Worm (Caenorhabditis elegans) whole organism, midembryonic: ENCODE measurements around the gene mct-6.
A peak's percentile ranks its signal among the peaks of the same experiment; 100 is the strongest.

ENCODE experiments used
- cog-1 ChIP-seq: sonication (generic microtip); optimal IDR thresholded peaks from 2 replicates; lab custom pipeline; 2016; ENCODE audit warnings: missing genetic modification characterization, missing compliant biosample characterization
- flt-1 ChIP-seq: fragments of 200-800 bp; sonication (Bioruptor generic); IDR thresholded peaks from 2 replicates; pipeline ENCODE4 v1.3.6; 2022; ENCODE audit warnings: missing genetic modification characterization, missing compliant biosample characterization
- klf-2 ChIP-seq: fragments of 200-800 bp; sonication (Bioruptor generic); conservative IDR thresholded peaks from 2 replicates; pipeline ENCODE4 v1.3.6; 2022; ENCODE audit warnings: missing genetic modification reagents, missing genetic modification characterization, missing compliant biosample characterization
- med-1 ChIP-seq: sonication (generic microtip); optimal IDR thresholded peaks from 2 replicates; lab custom pipeline; 2017; ENCODE audit warnings: missing genetic modification characterization, mild to moderate bottlenecking, missing compliant biosample characterization, antibody characterized with exemption, missing genetic modification reagents; ENCODE audit not compliant: insufficient read depth
- ref-1 ChIP-seq: fragments of 200-800 bp; sonication (Bioruptor generic); conservative IDR thresholded peaks from 2 replicates; pipeline ENCODE4 v1.3.6; 2022; ENCODE audit warnings: missing genetic modification reagents, missing genetic modification characterization, missing compliant biosample characterization
- tab-1 ChIP-seq: fragments of 200-800 bp; sonication (Bioruptor generic); IDR thresholded peaks from 2 replicates; pipeline ENCODE4 v1.3.6; 2022; ENCODE audit warnings: missing genetic modification characterization, missing compliant biosample characterization

DNA sequence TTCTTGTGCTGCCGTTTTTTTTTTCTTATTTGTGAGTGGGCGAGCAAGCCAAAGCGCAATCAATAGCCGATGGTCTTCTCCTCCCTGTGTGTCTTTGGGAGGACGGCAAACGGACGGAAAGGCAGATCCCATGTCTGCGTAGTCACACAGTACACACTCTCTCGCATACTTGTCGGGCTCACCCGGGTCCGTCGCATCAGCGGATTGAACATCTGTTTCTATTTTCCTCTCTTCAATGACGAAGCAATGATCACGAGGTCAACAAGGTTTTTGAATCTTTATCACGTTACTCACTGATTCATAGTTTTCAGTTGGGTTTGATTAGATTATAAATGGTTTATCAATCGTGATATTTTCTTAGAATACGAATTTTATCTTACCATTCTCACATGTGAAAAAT lies 45.2 kb upstream of the mct-6 start:
- TF ChIP-seq cog-1 (tag; lab: Kevin White, UChicago) (no peak), tab-1 (GFP tag; lab: Robert Waterston, UW) (no peak), flt-1 (GFP tag; lab: Robert Waterston, UW) (0 out of 2 replicates have a peak, but pooled peaks have one; percentile 36), med-1 (GFP tag; lab: Kevin White, UChicago) (no peak), klf-2 (GFP tag; lab: Robert Waterston, UW) (no peak), ref-1 (GFP tag; lab: Robert Waterston, UW) (no peak)
